Worm (Caenorhabditis elegans): Measurements from ENCODE around the gene orai-1.

- no peak for TF ChIP-seq tab-1 (GFP tag; IDR thresholded peaks at IDR 0.05)
- no peak for TF ChIP-seq T22C8.4 (GFP tag; IDR thresholded peaks at IDR 0.05)
- TF ChIP-seq ztf-23 (GFP tag; IDR thresholded peaks at IDR 0.05) = no peak
- TF ChIP-seq cog-1 (tag; optimal IDR thresholded peaks at IDR 0.05) = no peak
- TF ChIP-seq ztf-29 (GFP tag; IDR thresholded peaks at IDR 0.05) = no peak
- TF ChIP-seq flt-1 (GFP tag; IDR thresholded peaks at IDR 0.05) = no peak
- TF ChIP-seq klf-2 (GFP tag; conservative IDR thresholded peaks at IDR 0.05) = no peak
Measured at ce11 chrIII:675822-676221, 29.3 kb downstream of the orai-1 start, which contains the start of gene grk-2.
